Comparison of ENCODE assay signal across 4 worm cellular contexts in genomic region chrIII:12916459-12916858, ce11.
TF ChIP-seq lines count a peak whose summit lies in the region.

No protein-coding gene starts in this region.

TF ChIP-seq in whole organism, L1 larva, 84 proteins besides CTCF, POLR2A, EP300 and RAD21:
- TF ChIP-seq lin-14 (GFP tag; optimal IDR thresholded peaks at IDR 0.05; lab: Kevin White, UChicago) (peak; percentile 24), F16B12.6 (tag; optimal IDR thresholded peaks at IDR 0.05; lab: Kevin White, UChicago) (no peak)

TF ChIP-seq in whole organism, L4 larva, 104 proteins besides CTCF, POLR2A, EP300 and RAD21:
- TF ChIP-seq fkh-10 (GFP tag; optimal IDR thresholded peaks at IDR 0.05; lab: Kevin White, UChicago): no peak
- TF ChIP-seq ztf-7 (tag; optimal IDR thresholded peaks at IDR 0.05; lab: Kevin White, UChicago): no peak
- no peak for TF ChIP-seq pqm-1 (tag; optimal IDR thresholded peaks at IDR 0.05; lab: Kevin White, UChicago)
- peak; percentile 18 for TF ChIP-seq ces-1 (GFP tag; optimal IDR thresholded peaks at IDR 0.05; lab: Kevin White, UChicago)
- no peak for TF ChIP-seq snpc-4 (tag; optimal IDR thresholded peaks at IDR 0.05; lab: Kevin White, UChicago)

TF ChIP-seq in whole organism, late embryonic, 69 proteins besides CTCF, POLR2A, EP300 and RAD21:
- TF ChIP-seq pha-4 (tag; optimal IDR thresholded peaks at IDR 0.05; lab: Kevin White, UChicago) (no peak), pha-2 (tag; optimal IDR thresholded peaks at IDR 0.05; lab: Kevin White, UChicago) (no peak), unc-42 (tag; optimal IDR thresholded peaks at IDR 0.05; lab: Kevin White, UChicago) (peak; percentile 63), T23F11.4 (GFP tag; optimal IDR thresholded peaks at IDR 0.05; lab: Kevin White, UChicago) (no peak), hlh-6 (tag; optimal IDR thresholded peaks at IDR 0.05; lab: Kevin White, UChicago) (no peak), pros-1 (tag; optimal IDR thresholded peaks at IDR 0.05; lab: Kevin White, UChicago) (no peak)
TF ChIP-seq in whole organism, late embryonic: peak in this region for 1.

TF ChIP-seq in whole organism, mixed stage, embryonic, 35 proteins besides CTCF, POLR2A, EP300 and RAD21:
- no peak for TF ChIP-seq bed-3 (GFP tag; optimal IDR thresholded peaks at IDR 0.05; lab: Kevin White, UChicago)
- TF ChIP-seq ces-1 (GFP tag; optimal IDR thresholded peaks at IDR 0.05; lab: Kevin White, UChicago): peak; percentile 62
TF ChIP-seq in whole organism, mixed stage, embryonic: peak in this region for 1.

Comparison
In these comparisons a context has a peak if more than half of its experiments do, and no peak if none do; other contexts are left out.
1. Of the 29 proteins assayed by ChIP-seq in both whole organism, L4 larva and whole organism, L1 larva: peak only in whole organism, L4 larva: ces-1; only in whole organism, L1 larva: none; in both: none; in neither: 28.